Worm (Caenorhabditis elegans) whole organism, mixed stage, embryonic: Measurements from ENCODE around the gene scav-3.
A peak's percentile ranks its signal among the peaks of the same experiment; 100 is the strongest.

Experiments
- bed-3 ChIP-seq: fragments of 200-800 bp; sonication (Bioruptor generic); optimal IDR thresholded peaks from 3 replicates; lab custom pipeline; 2018; ENCODE audit warnings: mild to moderate bottlenecking, missing genetic modification characterization, moderate library complexity, missing compliant biosample characterization
- ceh-39 ChIP-seq: fragments of 150-350 bp; optimal IDR thresholded peaks from 2 replicates; lab custom pipeline; 2014; ENCODE audit warnings: missing biosample characterization, missing genetic modification characterization
- ceh-43 ChIP-seq: fragments of 200-800 bp; sonication (Bioruptor generic); optimal IDR thresholded peaks from 2 replicates; lab custom pipeline; 2018; ENCODE audit warnings: mild to moderate bottlenecking, missing genetic modification characterization, moderate library complexity, missing compliant biosample characterization
- ceh-83 ChIP-seq: fragments of 200-800 bp; sonication (Bioruptor generic); optimal IDR thresholded peaks from 2 replicates; lab custom pipeline; 2018; ENCODE audit warnings: mild to moderate bottlenecking, missing genetic modification characterization, missing compliant biosample characterization
- ces-1 ChIP-seq: fragments of 150-350 bp; optimal IDR thresholded peaks from 2 replicates; lab custom pipeline; 2014; ENCODE audit warnings: missing biosample characterization, missing genetic modification reagents, missing genetic modification characterization
- cnd-1 ChIP-seq: fragments of 200-800 bp; sonication (Bioruptor generic); optimal IDR thresholded peaks from 2 replicates; lab custom pipeline; 2018; ENCODE audit warnings: mild to moderate bottlenecking, missing genetic modification characterization, missing compliant biosample characterization
- drap-1 ChIP-seq: fragments of 200-800 bp; sonication (Bioruptor generic); optimal IDR thresholded peaks from 3 replicates; lab custom pipeline; 2018; ENCODE audit warnings: mild to moderate bottlenecking, missing genetic modification characterization, missing compliant biosample characterization
- elt-1 ChIP-seq: sonication (generic microtip); optimal IDR thresholded peaks from 2 replicates; lab custom pipeline; 2017; ENCODE audit warnings: missing genetic modification characterization, mild to moderate bottlenecking, missing compliant biosample characterization, antibody characterized with exemption, moderate library complexity, borderline replicate concordance; ENCODE audit not compliant: insufficient read depth
- elt-3 ChIP-seq: fragments of 150-350 bp; optimal IDR thresholded peaks from 2 replicates; lab custom pipeline; 2014; ENCODE audit warnings: missing biosample characterization, missing genetic modification characterization
- ham-2 ChIP-seq: fragments of 200-800 bp; sonication (Bioruptor generic); optimal IDR thresholded peaks from 2 replicates; lab custom pipeline; 2018; ENCODE audit warnings: mild to moderate bottlenecking, missing genetic modification characterization, missing compliant biosample characterization
- lin-13 ChIP-seq: fragments of 150-350 bp; optimal IDR thresholded peaks from 2 replicates; lab custom pipeline; 2014; ENCODE audit warnings: missing biosample characterization, missing genetic modification characterization
- lin-32 ChIP-seq: fragments of 200-800 bp; sonication (Bioruptor generic); optimal IDR thresholded peaks from 2 replicates; lab custom pipeline; 2018; ENCODE audit warnings: mild to moderate bottlenecking, missing genetic modification characterization, missing compliant biosample characterization
- lsy-2 ChIP-seq: fragments of 150-350 bp; optimal IDR thresholded peaks from 2 replicates; lab custom pipeline; 2014; ENCODE audit warnings: missing biosample characterization, missing genetic modification characterization
- mab-5 ChIP-seq: fragments of 150-350 bp; optimal IDR thresholded peaks from 2 replicates; lab custom pipeline; 2014; ENCODE audit warnings: missing biosample characterization, missing genetic modification characterization
- mep-1 ChIP-seq: fragments of 150-350 bp; optimal IDR thresholded peaks from 2 replicates; lab custom pipeline; 2017; ENCODE audit warnings: missing biosample characterization, missing genetic modification reagents, missing genetic modification characterization, inconsistent platforms
- mls-2 ChIP-seq: sonication (generic microtip); optimal IDR thresholded peaks from 2 replicates; lab custom pipeline; 2016; ENCODE audit warnings: mild to moderate bottlenecking, missing genetic modification characterization, moderate library complexity, missing compliant biosample characterization
- nhr-12 ChIP-seq: fragments of 150-350 bp; optimal IDR thresholded peaks from 2 replicates; lab custom pipeline; 2014; ENCODE audit warnings: missing biosample characterization, missing genetic modification characterization
- nhr-2 ChIP-seq: fragments of 150-350 bp; optimal IDR thresholded peaks from 2 replicates; lab custom pipeline; 2014; ENCODE audit warnings: missing biosample characterization, missing genetic modification characterization
- nhr-237 ChIP-seq: fragments of 150-350 bp; optimal IDR thresholded peaks from 2 replicates; lab custom pipeline; 2014; ENCODE audit warnings: missing biosample characterization, missing genetic modification characterization
- nhr-28 ChIP-seq: fragments of 150-350 bp; optimal IDR thresholded peaks from 2 replicates; lab custom pipeline; 2014; ENCODE audit warnings: missing biosample characterization, missing genetic modification characterization
- nhr-76 ChIP-seq: sonication (generic microtip); optimal IDR thresholded peaks from 2 replicates; lab custom pipeline; 2017; ENCODE audit warnings: missing biosample characterization, missing genetic modification characterization
- pha-4 ChIP-seq: fragments of 150-350 bp; optimal IDR thresholded peaks from 2 replicates; lab custom pipeline; 2018; ENCODE audit warnings: missing biosample characterization, missing genetic modification reagents, missing genetic modification characterization
- sptf-1 ChIP-seq: sonication (generic microtip); optimal IDR thresholded peaks from 2 replicates; lab custom pipeline; 2017; ENCODE audit warnings: mild to moderate bottlenecking, missing genetic modification characterization, moderate library complexity, missing compliant biosample characterization
- tbx-8 ChIP-seq: fragments of 200-800 bp; sonication (Bioruptor generic); optimal IDR thresholded peaks from 2 replicates; lab custom pipeline; 2018; ENCODE audit warnings: mild to moderate bottlenecking, missing genetic modification characterization, moderate library complexity, missing compliant biosample characterization
- unc-120 ChIP-seq: sonication (generic microtip); optimal IDR thresholded peaks from 2 replicates; lab custom pipeline; 2017; ENCODE audit warnings: missing genetic modification characterization, missing compliant biosample characterization; ENCODE audit not compliant: poor library complexity, severe bottlenecking
- unc-39 ChIP-seq: fragments of 150-350 bp; optimal IDR thresholded peaks from 2 replicates; lab custom pipeline; 2014; ENCODE audit warnings: missing biosample characterization, missing genetic modification characterization
- unc-62 ChIP-seq: fragments of 150-350 bp; optimal IDR thresholded peaks from 2 replicates; lab custom pipeline; 2014; ENCODE audit warnings: missing biosample characterization, missing genetic modification reagents, missing genetic modification characterization
- zip-8 ChIP-seq: fragments of 150-350 bp; optimal IDR thresholded peaks from 2 replicates; lab custom pipeline; 2014; ENCODE audit warnings: missing biosample characterization, missing genetic modification characterization
- ztf-11 ChIP-seq: fragments of 150-350 bp; optimal IDR thresholded peaks from 2 replicates; lab custom pipeline; 2014; ENCODE audit warnings: missing biosample characterization, missing genetic modification characterization

Gene scav-3

DNA sequence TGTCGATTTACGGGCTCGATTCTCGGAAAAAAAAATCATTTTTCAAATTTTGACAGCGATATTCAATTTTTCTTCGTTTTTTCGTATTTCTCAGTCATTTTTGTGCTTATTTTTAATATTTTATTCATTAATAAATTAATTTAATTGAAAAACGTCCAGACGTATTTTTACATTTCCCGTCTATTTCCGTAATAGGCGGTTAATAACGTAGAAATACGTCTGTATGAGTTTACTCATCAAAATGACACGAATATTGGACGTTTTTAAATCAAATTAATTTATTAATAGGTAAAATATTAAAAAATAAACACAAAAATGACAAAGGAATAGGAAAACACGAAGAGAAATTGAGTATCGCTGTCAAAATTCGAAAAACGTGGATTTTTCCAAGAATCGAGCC is 32.0 kb downstream of the scav-3 start:
- TF ChIP-seq elt-3 (tag; lab: Kevin White, UChicago) = no peak
- TF ChIP-seq nhr-28 (tag; lab: Kevin White, UChicago) = no peak
- no peak for TF ChIP-seq unc-62 (GFP tag; lab: Kevin White, UChicago)
- TF ChIP-seq unc-39 = no peak
- no peak for TF ChIP-seq nhr-237 (tag; lab: Kevin White, UChicago)
- no peak for TF ChIP-seq sptf-1 (tag; lab: Kevin White, UChicago)
- no peak for TF ChIP-seq lin-32 (GFP tag; lab: Kevin White, UChicago)
- TF ChIP-seq nhr-12 (tag; lab: Kevin White, UChicago) = no peak

DNA sequence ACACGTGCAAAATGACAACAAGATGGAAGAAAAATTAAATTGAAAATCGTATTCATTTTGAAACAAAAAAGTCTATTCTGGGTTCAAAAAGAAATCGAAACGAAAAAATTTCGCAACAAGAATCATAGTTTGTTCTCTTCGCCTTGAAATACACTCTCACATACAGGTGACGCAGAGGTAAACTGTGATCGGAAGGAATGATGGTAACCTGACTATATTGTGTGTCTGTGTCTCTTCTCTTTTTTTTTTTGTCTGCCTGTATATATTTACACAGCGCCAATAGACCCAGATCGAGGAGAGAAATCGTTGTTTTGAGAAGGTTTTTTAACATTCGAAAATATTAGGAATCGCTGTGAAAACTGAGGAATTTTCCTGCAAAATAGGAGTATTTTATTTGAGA is 32.6 kb downstream of the scav-3 start:
- TF ChIP-seq unc-62 (GFP tag; lab: Kevin White, UChicago) (no peak), ceh-83 (no peak), nhr-28 (tag; lab: Kevin White, UChicago) (no peak), ceh-39 (no peak)
- TF ChIP-seq, all 35 proteins: peak for 0

DNA sequence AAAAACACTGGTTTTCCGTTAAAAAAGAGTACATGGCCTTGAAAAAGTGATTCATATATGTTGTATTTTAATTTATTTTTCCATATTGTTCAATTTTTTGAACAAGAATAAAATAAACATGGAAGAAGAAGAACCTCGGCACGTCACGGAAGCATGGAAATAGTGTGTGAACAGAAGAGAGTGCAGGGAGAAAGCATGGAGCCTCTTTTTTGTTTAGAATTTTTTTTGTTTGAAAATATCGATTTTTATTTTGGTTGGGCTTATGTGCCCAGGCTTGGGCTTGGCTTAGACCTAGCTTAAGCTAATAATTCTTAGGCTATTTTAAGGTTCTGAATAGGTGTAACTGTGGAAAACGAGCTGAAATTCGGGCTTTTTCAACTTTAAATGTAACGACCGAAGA is 34.9 kb downstream of the scav-3 start, which contains the start of gene tat-1:
Gene tat-1, minus strand, starts transcription at position 11 of the 400 bp plus-strand sequence.
- no peak for TF ChIP-seq lin-13 (tag; lab: Kevin White, UChicago)
- TF ChIP-seq mep-1 (tag; lab: Kevin White, UChicago) = no peak
- TF ChIP-seq tbx-8 (GFP tag; lab: Kevin White, UChicago) = no peak
- TF ChIP-seq lsy-2 (tag; lab: Kevin White, UChicago) = no peak
- no peak for TF ChIP-seq cnd-1 (tag; lab: Kevin White, UChicago)
- no peak for TF ChIP-seq unc-120 (tag; lab: Kevin White, UChicago)
- TF ChIP-seq nhr-28 (tag; lab: Kevin White, UChicago) = no peak
- no peak for TF ChIP-seq elt-3 (tag; lab: Kevin White, UChicago)
- no peak for TF ChIP-seq ham-2 (GFP tag; lab: Kevin White, UChicago)
- TF ChIP-seq zip-8 (tag; lab: Kevin White, UChicago) = no peak

DNA sequence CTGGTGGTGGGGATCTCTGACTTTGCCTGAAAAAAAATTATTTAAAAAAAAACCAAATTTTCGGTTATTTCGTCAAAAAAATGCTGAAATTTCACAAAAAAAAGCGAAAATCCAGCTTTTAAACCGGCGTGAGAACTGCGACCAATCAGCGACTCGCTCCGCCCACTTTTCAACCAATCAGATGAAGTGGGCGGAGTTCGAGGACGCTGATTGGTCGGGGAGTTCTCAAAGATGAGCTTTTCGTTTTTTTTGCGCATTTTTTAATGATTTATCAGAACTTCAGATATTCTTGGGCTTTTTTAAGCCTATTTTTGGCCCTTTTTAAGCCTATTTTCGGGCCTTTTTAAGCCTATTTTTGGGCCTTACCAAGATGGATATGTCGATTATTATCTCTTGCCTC is 36.4 kb downstream of the scav-3 start:
- no peak for TF ChIP-seq nhr-76 (tag; lab: Kevin White, UChicago)

DNA sequence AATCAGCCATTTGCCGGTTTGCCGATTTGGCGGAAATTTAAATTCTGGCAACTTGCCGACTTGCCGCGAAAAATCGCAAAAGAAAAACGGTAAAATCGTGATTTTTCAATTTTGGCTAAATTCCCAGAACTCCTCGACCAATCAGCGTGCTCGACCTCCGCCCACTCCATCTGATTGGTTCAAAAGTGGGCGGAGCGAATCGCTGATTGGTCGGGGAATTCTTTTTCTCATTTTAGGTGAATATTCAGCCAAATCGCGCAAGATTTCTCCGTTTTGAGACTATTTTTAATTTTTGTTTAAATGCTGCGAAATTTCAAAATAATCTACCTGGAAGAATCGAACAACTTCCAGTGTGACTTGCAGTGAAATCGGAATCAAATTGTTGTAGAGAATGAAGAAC is 42.1 kb downstream of the scav-3 start:
- TF ChIP-seq elt-1 (no peak), ztf-11 (tag; lab: Kevin White, UChicago) (no peak), cnd-1 (tag; lab: Kevin White, UChicago) (no peak), ceh-83 (no peak), nhr-237 (tag; lab: Kevin White, UChicago) (no peak), nhr-28 (tag; lab: Kevin White, UChicago) (no peak), nhr-12 (tag; lab: Kevin White, UChicago) (no peak), lsy-2 (tag; lab: Kevin White, UChicago) (no peak), lin-13 (tag; lab: Kevin White, UChicago) (no peak), mls-2 (no peak)

DNA sequence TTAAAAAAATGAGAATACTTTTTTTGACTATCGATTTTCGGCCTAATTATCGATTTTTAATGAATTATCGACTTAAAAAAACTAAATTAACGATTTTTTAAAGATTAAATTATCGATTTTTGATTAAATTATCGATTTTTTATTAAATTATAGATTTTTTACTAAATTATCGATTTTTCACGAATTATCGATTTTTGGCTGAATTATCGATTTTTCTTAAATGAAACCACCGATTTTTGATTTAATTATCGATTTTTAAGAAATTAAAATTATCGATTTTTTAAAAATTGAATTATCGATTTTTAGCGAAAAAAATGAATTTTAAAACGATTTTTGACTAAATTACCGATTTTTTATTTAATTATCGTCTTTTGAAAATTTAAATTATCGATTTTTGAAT is 45.0 kb downstream of the scav-3 start:
- TF ChIP-seq elt-3 (tag; lab: Kevin White, UChicago) = no peak
- TF ChIP-seq drap-1 (GFP tag; lab: Kevin White, UChicago) = no peak
- TF ChIP-seq unc-120 (tag; lab: Kevin White, UChicago) = no peak
- TF ChIP-seq nhr-237 (tag; lab: Kevin White, UChicago) = no peak
- TF ChIP-seq ces-1 (GFP tag; lab: Kevin White, UChicago) = peak; percentile 48

DNA sequence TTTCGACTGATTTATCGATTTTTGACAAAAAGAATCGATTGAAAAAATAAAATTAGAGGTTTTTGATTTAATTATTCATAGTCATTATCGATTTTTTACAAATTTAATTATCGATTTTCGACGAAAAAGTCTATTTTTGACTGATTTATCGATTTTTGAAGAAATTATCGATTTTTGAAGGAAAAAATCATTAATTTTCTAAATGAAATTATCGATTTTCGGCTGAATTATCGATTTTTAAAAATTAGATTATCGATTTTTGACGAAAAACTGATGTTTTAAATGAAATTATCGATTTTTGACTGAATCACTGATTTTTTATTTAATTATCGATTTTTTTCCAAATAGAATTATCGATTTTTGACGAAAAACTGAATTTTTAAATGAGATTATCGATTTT is 45.6 kb downstream of the scav-3 start:
- TF ChIP-seq ham-2 (GFP tag; lab: Kevin White, UChicago) = no peak
- no peak for TF ChIP-seq ceh-43 (GFP tag; lab: Kevin White, UChicago)
- no peak for TF ChIP-seq nhr-2 (tag; lab: Kevin White, UChicago)
- no peak for TF ChIP-seq nhr-237 (tag; lab: Kevin White, UChicago)
- TF ChIP-seq ces-1 (GFP tag; lab: Kevin White, UChicago) = no peak
- no peak for TF ChIP-seq pha-4
- TF ChIP-seq bed-3 (GFP tag; lab: Kevin White, UChicago) = no peak
- no peak for TF ChIP-seq drap-1 (GFP tag; lab: Kevin White, UChicago)
- no peak for TF ChIP-seq ceh-83
- TF ChIP-seq unc-120 (tag; lab: Kevin White, UChicago) = no peak
- no peak for TF ChIP-seq elt-3 (tag; lab: Kevin White, UChicago)
- no peak for TF ChIP-seq unc-39
- TF ChIP-seq zip-8 (tag; lab: Kevin White, UChicago) = no peak
- TF ChIP-seq nhr-28 (tag; lab: Kevin White, UChicago) = no peak
- TF ChIP-seq mab-5 = no peak
